Fruit fly (Drosophila melanogaster): ENCODE data around the gene CASK.

Gene CASK

dm6 chr3R:21848271-21848670, 25.8 kb upstream of the CASK start:
- no peak for TF ChIP-seq insv (optimal IDR thresholded peaks at IDR 0.05)
- TF ChIP-seq h (optimal IDR thresholded peaks at IDR 0.05) = no peak
- no peak for TF ChIP-seq Myc (optimal IDR thresholded peaks at IDR 0.05)
- TF ChIP-seq ttk (optimal IDR thresholded peaks at IDR 0.05) = no peak
- no peak for TF ChIP-seq Sin3A (optimal IDR thresholded peaks at IDR 0.05)

dm6 chr3R:21847438-21847837, 25.0 kb upstream of the CASK start:
- TF ChIP-seq ttk (optimal IDR thresholded peaks at IDR 0.05) (no peak), psq (optimal IDR thresholded peaks at IDR 0.05) (no peak), insv (optimal IDR thresholded peaks at IDR 0.05) (no peak), Sin3A (optimal IDR thresholded peaks at IDR 0.05) (no peak), h (optimal IDR thresholded peaks at IDR 0.05) (no peak), Myc (optimal IDR thresholded peaks at IDR 0.05) (no peak)

dm6 chr3R:21846559-21846958, 24.1 kb upstream of the CASK start, which contains the start of gene Gr93d:
Gene Gr93d (minus strand): TSS chr3R:21846659.
- TF ChIP-seq psq (optimal IDR thresholded peaks at IDR 0.05) = no peak
- TF ChIP-seq insv (optimal IDR thresholded peaks at IDR 0.05) = no peak
- no peak for TF ChIP-seq ttk (optimal IDR thresholded peaks at IDR 0.05)
- no peak for TF ChIP-seq Myc (optimal IDR thresholded peaks at IDR 0.05)
- TF ChIP-seq Sin3A (optimal IDR thresholded peaks at IDR 0.05) = no peak
- no peak for TF ChIP-seq h (optimal IDR thresholded peaks at IDR 0.05)

DNA sequence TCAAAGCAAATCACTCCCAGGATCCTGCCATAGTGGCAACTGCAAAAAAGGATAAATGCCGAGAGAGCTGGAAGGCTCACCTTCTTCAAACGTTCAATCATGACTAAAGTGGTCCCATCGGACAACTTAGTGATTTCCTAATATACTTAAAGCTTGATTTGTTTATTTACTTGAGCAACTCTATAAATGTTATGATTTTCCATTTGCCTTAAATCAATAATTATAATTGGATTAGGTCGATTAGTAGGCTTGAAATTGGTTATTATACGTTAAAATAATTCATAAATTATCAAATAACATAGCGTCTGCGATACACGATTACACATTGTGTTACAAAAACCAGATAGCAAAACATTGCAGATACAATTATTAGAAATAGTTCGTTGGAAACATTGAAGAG, 22.7 kb upstream of the CASK start, which contains the start of gene Gr93c:
TSS of gene Gr93c (minus strand) at position 101 of the 400 bp plus-strand sequence.
- TF ChIP-seq h (optimal IDR thresholded peaks at IDR 0.05) = no peak
- TF ChIP-seq insv (optimal IDR thresholded peaks at IDR 0.05) = no peak
- TF ChIP-seq Sin3A (optimal IDR thresholded peaks at IDR 0.05) = no peak
- no peak for TF ChIP-seq psq (optimal IDR thresholded peaks at IDR 0.05)
- TF ChIP-seq Myc (optimal IDR thresholded peaks at IDR 0.05) = no peak
- TF ChIP-seq ttk (optimal IDR thresholded peaks at IDR 0.05) = no peak

- TF ChIP-seq insv (optimal IDR thresholded peaks at IDR 0.05) (no peak), Sin3A (optimal IDR thresholded peaks at IDR 0.05) (no peak), h (optimal IDR thresholded peaks at IDR 0.05) (no peak), ttk (optimal IDR thresholded peaks at IDR 0.05) (no peak), psq (optimal IDR thresholded peaks at IDR 0.05) (no peak), Myc (optimal IDR thresholded peaks at IDR 0.05) (no peak)
These were observed 21.2 kb upstream of the CASK start, which contains the start of gene Gr93b for dm6 chr3R:21843665-21844064. Gene Gr93b (minus strand): TSS chr3R:21843765.

- TF ChIP-seq h (optimal IDR thresholded peaks at IDR 0.05) = no peak
- no peak for TF ChIP-seq Sin3A (optimal IDR thresholded peaks at IDR 0.05)
- TF ChIP-seq insv (optimal IDR thresholded peaks at IDR 0.05) = no peak
- no peak for TF ChIP-seq psq (optimal IDR thresholded peaks at IDR 0.05)
- no peak for TF ChIP-seq ttk (optimal IDR thresholded peaks at IDR 0.05)
- no peak for TF ChIP-seq Myc (optimal IDR thresholded peaks at IDR 0.05)
These were observed 19.3 kb upstream of the CASK start for dm6 chr3R:21841474-21842376.

dm6 chr3R:21840432-21840831, 18.0 kb upstream of the CASK start:
- no peak for TF ChIP-seq Sin3A (optimal IDR thresholded peaks at IDR 0.05)
- no peak for TF ChIP-seq h (optimal IDR thresholded peaks at IDR 0.05)
- TF ChIP-seq insv (optimal IDR thresholded peaks at IDR 0.05) = no peak
- TF ChIP-seq ttk (optimal IDR thresholded peaks at IDR 0.05) = no peak

DNA sequence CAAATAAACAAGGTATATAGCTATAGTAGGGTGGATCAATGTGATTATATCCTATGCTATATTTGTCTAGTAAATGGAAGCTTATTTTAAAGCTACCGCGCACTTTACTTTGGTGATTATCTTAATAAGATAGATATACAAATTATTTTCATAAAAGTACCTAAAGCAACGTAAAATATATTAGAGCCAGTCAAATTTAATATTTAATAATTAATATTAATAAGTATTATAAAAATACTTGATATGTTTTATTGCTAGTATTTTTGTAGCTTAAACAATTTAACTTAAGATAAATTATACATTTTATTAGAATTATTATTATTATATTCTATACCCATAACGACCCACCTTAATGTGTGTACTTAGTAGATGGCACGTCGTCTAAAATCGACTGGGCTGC, 17.2 kb upstream of the CASK start:
- TF ChIP-seq Myc (optimal IDR thresholded peaks at IDR 0.05) = no peak
- TF ChIP-seq Sin3A (optimal IDR thresholded peaks at IDR 0.05) = no peak
- no peak for TF ChIP-seq psq (optimal IDR thresholded peaks at IDR 0.05)
- no peak for TF ChIP-seq insv (optimal IDR thresholded peaks at IDR 0.05)

dm6 chr3R:21838505-21838956, 16.1 kb upstream of the CASK start:
- TF ChIP-seq insv (optimal IDR thresholded peaks at IDR 0.05) (no peak), Sin3A (optimal IDR thresholded peaks at IDR 0.05) (no peak), psq (optimal IDR thresholded peaks at IDR 0.05) (no peak)

- TF ChIP-seq h (optimal IDR thresholded peaks at IDR 0.05) = no peak
- TF ChIP-seq ttk (optimal IDR thresholded peaks at IDR 0.05) = no peak
- TF ChIP-seq Sin3A (optimal IDR thresholded peaks at IDR 0.05) = no peak
- no peak for TF ChIP-seq Myc (optimal IDR thresholded peaks at IDR 0.05)
- TF ChIP-seq psq (optimal IDR thresholded peaks at IDR 0.05) = no peak
- no peak for TF ChIP-seq insv (optimal IDR thresholded peaks at IDR 0.05)
These were observed 14.8 kb upstream of the CASK start for dm6 chr3R:21837069-21837977.

- TF ChIP-seq h (optimal IDR thresholded peaks at IDR 0.05) = no peak
- TF ChIP-seq ttk (optimal IDR thresholded peaks at IDR 0.05) = no peak
- TF ChIP-seq insv (optimal IDR thresholded peaks at IDR 0.05) = no peak
- no peak for TF ChIP-seq psq (optimal IDR thresholded peaks at IDR 0.05)
These were observed 14.1 kb upstream of the CASK start for dm6 chr3R:21836614-21837013.

DNA sequence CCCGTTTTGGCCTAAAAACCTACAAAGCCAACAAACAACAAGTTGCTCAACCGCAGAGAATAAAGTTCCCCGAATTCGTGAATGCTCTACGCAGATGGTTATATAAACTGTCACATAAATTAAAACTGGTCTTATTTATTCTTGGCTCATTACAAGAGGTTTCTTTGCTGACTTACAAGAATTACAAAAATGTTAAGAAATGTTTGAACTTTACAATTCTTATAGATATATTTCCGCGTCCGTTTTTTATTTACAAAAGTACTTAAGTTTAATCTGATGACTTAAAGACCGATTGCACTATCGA, 13.7 kb upstream of the CASK start:
- TF ChIP-seq Sin3A (optimal IDR thresholded peaks at IDR 0.05) (no peak), psq (optimal IDR thresholded peaks at IDR 0.05) (no peak), ttk (optimal IDR thresholded peaks at IDR 0.05) (no peak), Myc (optimal IDR thresholded peaks at IDR 0.05) (no peak), h (optimal IDR thresholded peaks at IDR 0.05) (no peak), insv (optimal IDR thresholded peaks at IDR 0.05) (no peak)
